Worm (Caenorhabditis elegans) whole organism, L4 larva: Measurements from ENCODE around the gene B0334.20.

Experiments used
- F26F4.8 ChIP-seq: fragments of 200-800 bp; sonication (Bioruptor generic); conservative IDR thresholded peaks from 2 replicates; pipeline ENCODE4 v1.3.6; 2022; ENCODE audit warnings: missing genetic modification characterization, missing compliant biosample characterization
- F44E2.7 ChIP-seq: fragments of 200-800 bp; sonication (Bioruptor generic); IDR thresholded peaks from 2 replicates; pipeline ENCODE4 v2.1.2; 2022; ENCODE audit warnings: missing genetic modification characterization, missing compliant biosample characterization
- R02D3.7 ChIP-seq: fragments of 150-350 bp; sonication (generic microtip); optimal IDR thresholded peaks from 3 replicates; lab custom pipeline; 2014; ENCODE audit warnings: missing biosample characterization, missing genetic modification characterization
- Y75B8A.6 ChIP-seq: fragments of 200-800 bp; sonication (Bioruptor generic); IDR thresholded peaks from 2 replicates; pipeline ENCODE4 v1.3.6; 2022; ENCODE audit warnings: missing genetic modification reagents, missing genetic modification characterization, missing compliant biosample characterization
- aha-1 ChIP-seq: fragments of 150-350 bp; peaks from one replicate; lab custom pipeline; 2014; ENCODE audit warnings: missing biosample characterization, missing genetic modification characterization
- arid-1 ChIP-seq: fragments of 200-800 bp; sonication (Bioruptor generic); conservative IDR thresholded peaks from 2 replicates; pipeline ENCODE4 v1.3.6; 2022; ENCODE audit warnings: missing genetic modification reagents, missing genetic modification characterization, missing compliant biosample characterization
- daf-19 ChIP-seq: fragments of 200-800 bp; sonication (Bioruptor generic); conservative IDR thresholded peaks from 2 replicates; pipeline ENCODE4 v1.3.6; 2022; ENCODE audit warnings: missing genetic modification characterization, missing compliant biosample characterization
- dmd-8 ChIP-seq: fragments of 200-800 bp; sonication (Bioruptor generic); IDR thresholded peaks from 2 replicates; pipeline ENCODE4 v1.3.6; 2022; ENCODE audit warnings: missing genetic modification characterization, missing compliant biosample characterization
- egl-43 ChIP-seq: fragments of 200-800 bp; sonication (Bioruptor generic); IDR thresholded peaks from 2 replicates; pipeline ENCODE4 v1.3.6; 2022; ENCODE audit warnings: missing genetic modification reagents, missing genetic modification characterization, missing compliant biosample characterization
- fos-1 ChIP-seq: fragments of 150-350 bp; optimal IDR thresholded peaks from 2 replicates; lab custom pipeline; 2014; ENCODE audit warnings: missing biosample characterization, missing genetic modification characterization
- hlh-30 ChIP-seq: sonication (generic microtip); optimal IDR thresholded peaks from 2 replicates; lab custom pipeline; 2017; ENCODE audit warnings: antibody characterized with exemption, mild to moderate bottlenecking, missing genetic modification characterization, missing compliant biosample characterization; ENCODE audit not compliant: insufficient read depth
- lim-7 ChIP-seq: fragments of 200-800 bp; sonication (Bioruptor generic); IDR thresholded peaks from 2 replicates; pipeline ENCODE4 v1.3.6; 2022; ENCODE audit warnings: missing genetic modification characterization, missing compliant biosample characterization
- lin-13 ChIP-seq: fragments of 150-350 bp; optimal IDR thresholded peaks from 2 replicates; lab custom pipeline; 2014; ENCODE audit warnings: missing biosample characterization, missing genetic modification reagents, missing genetic modification characterization
- lin-29 ChIP-seq: fragments of 200-800 bp; sonication (Bioruptor generic); IDR thresholded peaks from 2 replicates; pipeline ENCODE4 v1.3.6; 2022; ENCODE audit warnings: missing genetic modification reagents, missing genetic modification characterization, missing compliant biosample characterization
- lir-3 ChIP-seq: sonication (generic microtip); optimal IDR thresholded peaks from 2 replicates; lab custom pipeline; 2016; ENCODE audit warnings: mild to moderate bottlenecking, missing genetic modification characterization, missing compliant biosample characterization
- mep-1 ChIP-seq: fragments of 150-350 bp; sonication (generic microtip); optimal IDR thresholded peaks from 3 replicates; lab custom pipeline; 2014; ENCODE audit warnings: missing biosample characterization, missing genetic modification characterization
- mxl-2 ChIP-seq: fragments of 200-800 bp; sonication (Bioruptor generic); conservative IDR thresholded peaks from 2 replicates; pipeline ENCODE4 v1.3.6; 2022; ENCODE audit warnings: missing genetic modification reagents, missing genetic modification characterization, missing compliant biosample characterization
- nhr-102 ChIP-seq: sonication (generic microtip); optimal IDR thresholded peaks from 2 replicates; lab custom pipeline; 2016; ENCODE audit warnings: mild to moderate bottlenecking, missing genetic modification characterization, moderate library complexity, missing compliant biosample characterization
- nhr-111 ChIP-seq: fragments of 200-800 bp; sonication (Bioruptor generic); optimal IDR thresholded peaks from 2 replicates; lab custom pipeline; 2018; ENCODE audit warnings: mild to moderate bottlenecking, missing genetic modification characterization, missing compliant biosample characterization
- php-3 ChIP-seq: fragments of 200-800 bp; sonication (Bioruptor generic); IDR thresholded peaks from 2 replicates; pipeline ENCODE4 v1.3.6; 2022; ENCODE audit warnings: missing genetic modification reagents, missing genetic modification characterization, missing compliant biosample characterization
- rbr-2 ChIP-seq: sonication (generic microtip); optimal IDR thresholded peaks from 2 replicates; lab custom pipeline; 2016; ENCODE audit warnings: missing genotype, missing genetic modification characterization, missing compliant biosample characterization
- set-16 ChIP-seq: fragments of 200-800 bp; sonication (Bioruptor generic); IDR thresholded peaks from 2 replicates; pipeline ENCODE4 v1.3.6; 2022; ENCODE audit warnings: missing genetic modification reagents, missing genetic modification characterization, missing compliant biosample characterization
- unc-62 ChIP-seq, 3 experiments: fragments of 150-350 bp in 1 of 3; sonication (generic microtip); optimal IDR thresholded peaks in 2 of 3; peaks in 1 of 3; 1 replicate in 1 of 3; 2 replicates in 2 of 3; lab custom pipeline; 2014 to 2017; ENCODE audit warnings: missing biosample characterization in 3 of 3, missing genetic modification characterization in 3 of 3, missing genetic modification reagents in 3 of 3, missing genotype in 1 of 3
- vab-7 ChIP-seq: fragments of 200-800 bp; sonication (Bioruptor generic); IDR thresholded peaks from 2 replicates; pipeline ENCODE4 v1.3.6; 2022; ENCODE audit warnings: missing genetic modification reagents, missing genetic modification characterization, missing compliant biosample characterization

B0334.20 gene

DNA sequence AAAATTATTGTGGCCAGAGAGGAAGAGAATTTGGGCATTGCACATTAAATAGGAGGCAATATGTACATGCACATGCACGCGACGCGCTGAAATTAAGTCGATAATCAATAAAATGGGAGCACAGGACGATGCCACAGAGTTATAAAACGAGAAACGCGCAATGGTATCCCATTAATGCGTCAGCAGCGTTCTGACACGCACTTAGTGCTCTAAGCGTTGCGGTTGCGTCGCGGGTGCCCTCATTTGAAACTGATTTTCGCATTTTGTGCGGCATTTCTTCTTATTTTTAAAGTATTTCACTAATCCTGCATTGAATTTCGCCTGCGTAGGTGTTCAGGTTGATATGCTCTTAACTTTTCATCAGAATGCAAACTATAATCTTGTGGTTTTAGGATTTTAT, 47.2 kb downstream of the B0334.20 start, which contains the start of gene rsp-1 (continued):
- TF ChIP-seq Y75B8A.6 = no peak
- TF ChIP-seq nhr-111 (GFP tag; lab: Kevin White, UChicago) = no peak
- peak; percentile 76 for TF ChIP-seq php-3 (GFP tag; lab: Robert Waterston, UW)
- TF ChIP-seq F26F4.8 (GFP tag; lab: Robert Waterston, UW) = no peak
- peak; percentile 93 for TF ChIP-seq lin-13 (GFP tag; lab: Kevin White, UChicago)
- TF ChIP-seq rbr-2 = peak; percentile 94
- TF ChIP-seq mxl-2 (GFP tag; lab: Robert Waterston, UW) = no peak
- peak; percentile 95 for TF ChIP-seq mep-1 (tag; lab: Kevin White, UChicago)
- peak; percentile 64; the same call in 1 of the 2 replicates for TF ChIP-seq lin-29 (GFP tag; lab: Robert Waterston, UW)
- no peak for TF ChIP-seq fos-1 (tag; lab: Kevin White, UChicago)
- TF ChIP-seq arid-1 (GFP tag; lab: Robert Waterston, UW) = peak; percentile 88
- TF ChIP-seq daf-19 (GFP tag; lab: Robert Waterston, UW) = peak; percentile 81

DNA sequence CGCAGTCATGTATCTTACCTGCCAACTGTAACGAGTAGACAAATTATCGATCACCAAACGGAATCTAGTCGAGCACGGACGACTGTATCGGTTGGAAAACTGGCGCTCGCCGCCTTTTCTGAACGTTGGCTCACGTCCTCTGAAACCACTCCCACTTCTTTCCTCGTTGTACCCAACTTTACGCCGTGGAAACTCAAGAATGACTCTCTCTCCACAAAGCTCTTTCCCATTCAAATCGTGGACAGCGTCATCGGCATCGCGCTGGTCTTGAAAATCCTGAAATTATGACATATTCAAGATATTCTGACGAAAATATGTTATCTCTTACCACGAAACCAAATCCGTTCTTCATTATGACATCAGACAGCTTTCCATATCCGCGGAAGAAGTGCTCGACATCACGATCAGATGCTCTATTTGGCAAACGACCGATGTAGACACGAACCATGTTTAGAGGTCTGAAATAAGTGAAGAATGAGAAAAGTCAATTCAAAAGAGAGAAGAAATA, 47.7 kb downstream of the B0334.20 start, which contains the start of gene rsp-2:
Gene rsp-2 (minus strand): TSS at position 458 of the 508 bp plus-strand sequence.
- peak in 1 of 2 experiments; percentile 28 for TF ChIP-seq unc-62 (GFP tag; optimal IDR thresholded peaks at IDR 0.05 in 1 of 2; lab: Kevin White, UChicago)
- TF ChIP-seq unc-62 (tag; optimal IDR thresholded peaks at IDR 0.05; lab: Kevin White, UChicago) = no peak
- peak; percentile 93 for TF ChIP-seq aha-1 (tag; lab: Kevin White, UChicago)
- 0 out of 2 replicates have a peak, but pooled peaks have one; percentile 5 for TF ChIP-seq egl-43 (GFP tag; lab: Robert Waterston, UW)
- TF ChIP-seq lin-13 (GFP tag; lab: Kevin White, UChicago) = no peak
- TF ChIP-seq, all 104 proteins: peak for 3

DNA sequence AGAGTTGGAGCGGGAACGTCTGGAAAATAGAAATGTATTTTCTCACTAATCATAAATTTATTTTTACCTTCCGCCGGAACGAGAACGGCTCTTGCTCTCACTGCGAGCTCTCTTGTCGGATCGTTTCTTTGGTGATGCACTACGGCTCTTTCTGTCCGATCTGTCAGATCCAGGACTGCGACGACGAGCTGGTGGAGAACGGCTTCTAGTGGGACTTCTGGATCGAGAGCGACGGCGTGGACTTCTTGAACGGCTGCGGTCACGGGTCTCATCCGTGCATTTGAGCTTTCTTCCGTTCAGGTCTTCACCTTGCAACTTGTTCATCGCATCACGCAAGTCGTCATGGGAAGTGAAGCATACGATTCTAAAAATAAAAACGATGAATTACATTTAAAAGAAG, 48.5 kb downstream of the B0334.20 start:
- 0 out of 2 replicates have a peak, but pooled peaks have one; percentile 43 for TF ChIP-seq egl-43 (GFP tag; lab: Robert Waterston, UW)
- TF ChIP-seq hlh-30 (tag; lab: Kevin White, UChicago) = no peak
- TF ChIP-seq F44E2.7 (GFP tag; lab: Robert Waterston, UW) = no peak
- no peak for TF ChIP-seq lim-7 (GFP tag; lab: Robert Waterston, UW)
- TF ChIP-seq R02D3.7 (tag; lab: Kevin White, UChicago) = no peak
- TF ChIP-seq nhr-102 (tag; lab: Kevin White, UChicago) = no peak
- no peak for TF ChIP-seq lir-3 (tag; lab: Kevin White, UChicago)
- TF ChIP-seq vab-7 (GFP tag; lab: Robert Waterston, UW) = no peak
- TF ChIP-seq dmd-8 = no peak
- TF ChIP-seq set-16 (GFP tag; lab: Robert Waterston, UW) = peak; percentile 74
- no peak for TF ChIP-seq php-3 (GFP tag; lab: Robert Waterston, UW)

DNA sequence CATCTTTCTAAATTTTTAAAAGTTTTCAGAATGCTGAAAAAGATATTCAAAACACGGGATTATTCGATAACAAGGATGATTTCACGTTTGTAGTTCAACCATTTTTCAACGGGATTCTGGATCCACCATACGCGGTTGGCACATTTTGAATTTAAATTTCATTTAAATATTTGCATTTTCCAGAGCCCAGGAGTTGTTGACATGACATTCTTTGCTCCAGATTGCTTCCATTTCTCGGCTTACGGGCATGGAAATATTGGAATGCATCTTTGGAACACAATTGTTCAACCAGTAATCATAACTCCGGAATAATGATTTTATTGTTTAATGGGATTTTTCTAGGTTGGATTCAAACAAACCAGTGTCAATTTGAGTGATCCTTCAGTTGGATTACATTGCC, 49.4 kb downstream of the B0334.20 start:
- peak; percentile 4 for TF ChIP-seq aha-1 (tag; lab: Kevin White, UChicago)
- no peak for TF ChIP-seq F26F4.8 (GFP tag; lab: Robert Waterston, UW)
- TF ChIP-seq rbr-2 = no peak
- peak in 1 of 2 experiments; percentile 94 for TF ChIP-seq unc-62 (GFP tag; optimal IDR thresholded peaks at IDR 0.05 in 1 of 2; lab: Kevin White, UChicago)
- TF ChIP-seq unc-62 (tag; optimal IDR thresholded peaks at IDR 0.05; lab: Kevin White, UChicago) = no peak
